Worm (Caenorhabditis elegans) whole organism, early embryonic: ENCODE measurements around the gene Y43F8B.3.

Experiments used
- F13C5.2 ChIP-seq: sonication (generic microtip); optimal IDR thresholded peaks from 2 replicates; lab custom pipeline; 2017; ENCODE audit warnings: mild to moderate bottlenecking, missing genetic modification characterization, inconsistent platforms, missing compliant biosample characterization
- ama-1 ChIP-seq: fragments of 150-350 bp; optimal IDR thresholded peaks from 2 replicates; lab custom pipeline; 2014
- ceh-13 ChIP-seq: fragments of 200-800 bp; sonication (Bioruptor generic); optimal IDR thresholded peaks from 2 replicates; lab custom pipeline; 2018; ENCODE audit warnings: mild to moderate bottlenecking, missing genetic modification characterization, missing compliant biosample characterization
- ets-7 ChIP-seq: sonication (generic microtip); optimal IDR thresholded peaks from 2 replicates; lab custom pipeline; 2016; ENCODE audit warnings: missing genotype, missing genetic modification characterization, missing compliant biosample characterization
- flt-1 ChIP-seq: fragments of 200-800 bp; sonication (Bioruptor generic); IDR thresholded peaks from 2 replicates; pipeline ENCODE4 v1.3.6; 2022; ENCODE audit warnings: missing genetic modification characterization, missing compliant biosample characterization
- hmbx-1 ChIP-seq: sonication (generic microtip); optimal IDR thresholded peaks from 2 replicates; lab custom pipeline; 2016; ENCODE audit warnings: mild to moderate bottlenecking, missing genetic modification characterization, missing compliant biosample characterization
- hmg-4 ChIP-seq: fragments of 200-800 bp; sonication (Bioruptor generic); optimal IDR thresholded peaks from 2 replicates; lab custom pipeline; 2018; ENCODE audit warnings: mild to moderate bottlenecking, missing genetic modification characterization, missing compliant biosample characterization
- tbx-11 ChIP-seq: fragments of 200-800 bp; sonication (Bioruptor generic); IDR thresholded peaks from 2 replicates; pipeline ENCODE4 v1.3.6; 2022; ENCODE audit warnings: missing genetic modification characterization, missing compliant biosample characterization
- tbx-37 ChIP-seq: fragments of 200-800 bp; sonication (Bioruptor generic); conservative IDR thresholded peaks from 2 replicates; pipeline ENCODE4 v1.3.6; 2022; ENCODE audit warnings: missing genetic modification reagents, missing genetic modification characterization, missing compliant biosample characterization

- TF ChIP-seq tbx-37 (GFP tag; lab: Robert Waterston, UW) (no peak), hmg-4 (no peak), ceh-13 (GFP tag; lab: Kevin White, UChicago) (no peak), F13C5.2 (no peak), tbx-11 (no peak), flt-1 (no peak), ama-1 (lab: Kevin White, UChicago) (no peak), hmbx-1 (no peak), ets-7 (tag; lab: Kevin White, UChicago) (no peak)
Observed at ce11 chrV:19524569-19524968, 21.7 kb downstream of the Y43F8B.3 start.
